Fruit fly (Drosophila melanogaster) S2 (cell line): ENCODE measurements around the gene Nhe3.

Source experiments
- CG8478 ChIP-seq: fragments of >200 bp; optimal IDR thresholded peaks from 2 replicates; lab custom pipeline; 2018
- CTCF ChIP-seq, 2 experiments: fragments of >200 bp; optimal IDR thresholded peaks; 2 replicates each; lab custom pipeline; 2018

Nhe3 gene

dm6 chr2L:6700742-6701141 lies 16.6 kb upstream of the Nhe3 start:
- TF ChIP-seq CTCF (optimal IDR thresholded peaks at IDR 0.05; lab: Kevin White, UChicago) (no peak), CG8478 (lab: Kevin White, UChicago) (no peak)

- TF ChIP-seq CTCF (optimal IDR thresholded peaks at IDR 0.05; lab: Kevin White, UChicago): no peak
- TF ChIP-seq CG8478 (lab: Kevin White, UChicago): no peak
Measured at dm6 chr2L:6698387-6698786, 14.2 kb upstream of the Nhe3 start.

- no peak for TF ChIP-seq CTCF (optimal IDR thresholded peaks at IDR 0.05; lab: Kevin White, UChicago)
- no peak for TF ChIP-seq CG8478 (lab: Kevin White, UChicago)
Measured at dm6 chr2L:6696229-6696628, 12.1 kb upstream of the Nhe3 start.

dm6 chr2L:6693794-6694254 lies 9.7 kb upstream of the Nhe3 start:
- no peak for TF ChIP-seq CG8478 (lab: Kevin White, UChicago)
- no peak for TF ChIP-seq CTCF (optimal IDR thresholded peaks at IDR 0.05; lab: Kevin White, UChicago)

dm6 chr2L:6692048-6692447 lies 7.9 kb upstream of the Nhe3 start:
- TF ChIP-seq CTCF (optimal IDR thresholded peaks at IDR 0.05; lab: Kevin White, UChicago): no peak
- TF ChIP-seq CG8478 (lab: Kevin White, UChicago): no peak

- no peak for TF ChIP-seq CTCF (optimal IDR thresholded peaks at IDR 0.05; lab: Kevin White, UChicago)
- TF ChIP-seq CG8478 (lab: Kevin White, UChicago): no peak
Measured at dm6 chr2L:6686612-6687011, 2.4 kb upstream of the Nhe3 start, which contains the start of gene CG11327. CG11327 (minus strand) TSS chr2L:6686712.

- no peak for TF ChIP-seq CTCF (optimal IDR thresholded peaks at IDR 0.05; lab: Kevin White, UChicago)
- TF ChIP-seq CG8478 (lab: Kevin White, UChicago): no peak
Measured at dm6 chr2L:6682909-6683308, 1.3 kb downstream of the Nhe3 start.

- TF ChIP-seq CG8478 (lab: Kevin White, UChicago) (no peak), CTCF (optimal IDR thresholded peaks at IDR 0.05; lab: Kevin White, UChicago) (no peak)
Measured at dm6 chr2L:6677453-6677852, 6.7 kb downstream of the Nhe3 start, which contains the start of gene Nse1. Nse1 (minus strand) TSS chr2L:6677625.

dm6 chr2L:6676535-6676934 lies 7.6 kb downstream of the Nhe3 start, which contains the start of gene cort:
cort (minus strand) TSS chr2L:6676635.
- TF ChIP-seq CG8478 (lab: Kevin White, UChicago) (no peak), CTCF (optimal IDR thresholded peaks at IDR 0.05; lab: Kevin White, UChicago) (no peak)

- TF ChIP-seq CTCF (optimal IDR thresholded peaks at IDR 0.05; lab: Kevin White, UChicago) (no peak), CG8478 (lab: Kevin White, UChicago) (no peak)
Measured at dm6 chr2L:6673211-6674012, 10.8 kb downstream of the Nhe3 start, which contains the start of gene Spn27A. Spn27A (minus strand) TSS chr2L:6673347.

- TF ChIP-seq CG8478 (lab: Kevin White, UChicago) (no peak), CTCF (optimal IDR thresholded peaks at IDR 0.05; lab: Kevin White, UChicago) (no peak)
Measured at dm6 chr2L:6671409-6671808, 12.8 kb downstream of the Nhe3 start.

- TF ChIP-seq CTCF (optimal IDR thresholded peaks at IDR 0.05; lab: Kevin White, UChicago) (no peak), CG8478 (lab: Kevin White, UChicago) (no peak)
Measured at dm6 chr2L:6667719-6668325, 16.3 kb downstream of the Nhe3 start, which contains the start of gene Galt. Galt (minus strand) TSS chr2L:6668033.

- TF ChIP-seq CTCF (optimal IDR thresholded peaks at IDR 0.05; lab: Kevin White, UChicago) (no peak), CG8478 (lab: Kevin White, UChicago) (no peak)
Measured at dm6 chr2L:6663562-6664051, 20.6 kb downstream of the Nhe3 start, which contains the start of the genes CG13771, CG34310 and cup. CG13771 (minus strand) TSS chr2L:6663612. CG34310 (plus strand) TSS chr2L:6663664. cup (plus strand) TSS chr2L:6663664.

- TF ChIP-seq CG8478 (lab: Kevin White, UChicago) (no peak), CTCF (optimal IDR thresholded peaks at IDR 0.05; lab: Kevin White, UChicago) (no peak)
Measured at dm6 chr2L:6657969-6658748, 26.0 kb downstream of the Nhe3 start, which contains the start of the genes CG31636 and Ube4A. CG31636 (minus strand) TSS chr2L:6658152. Ube4A (plus strand) TSS chr2L:6658517.
